Worm (Caenorhabditis elegans): Measurements from ENCODE around the gene swt-7.

The swt-7 gene

ce11 chrV:5030715-5031114 is at the start of gene swt-7:
Gene swt-7 (minus strand): TSS chrV:5030815.
- TF ChIP-seq elt-3 (tag; optimal IDR thresholded peaks at IDR 0.05): no peak
- TF ChIP-seq lin-13 (GFP tag; optimal IDR thresholded peaks at IDR 0.05): no peak
- TF ChIP-seq alr-1 (tag; optimal IDR thresholded peaks at IDR 0.05): no peak
- TF ChIP-seq ceh-82 (tag; optimal IDR thresholded peaks at IDR 0.05): no peak
- TF ChIP-seq lin-39 (tag; optimal IDR thresholded peaks at IDR 0.05): no peak
- no peak for TF ChIP-seq egl-27 (tag; optimal IDR thresholded peaks at IDR 0.05)
- TF ChIP-seq R02D3.7 (tag; optimal IDR thresholded peaks at IDR 0.05): no peak
- no peak for TF ChIP-seq sma-9 (GFP tag; optimal IDR thresholded peaks at IDR 0.05)
- TF ChIP-seq sma-9 (tag; optimal IDR thresholded peaks at IDR 0.05): no peak
- no peak for TF ChIP-seq nhr-11 (tag; optimal IDR thresholded peaks at IDR 0.05)
- TF ChIP-seq ama-1 (optimal IDR thresholded peaks at IDR 0.05): no peak
- TF ChIP-seq ztf-1 (GFP tag; conservative IDR thresholded peaks at IDR 0.05): no peak
- no peak for TF ChIP-seq zag-1 (tag; optimal IDR thresholded peaks at IDR 0.05)

DNA sequence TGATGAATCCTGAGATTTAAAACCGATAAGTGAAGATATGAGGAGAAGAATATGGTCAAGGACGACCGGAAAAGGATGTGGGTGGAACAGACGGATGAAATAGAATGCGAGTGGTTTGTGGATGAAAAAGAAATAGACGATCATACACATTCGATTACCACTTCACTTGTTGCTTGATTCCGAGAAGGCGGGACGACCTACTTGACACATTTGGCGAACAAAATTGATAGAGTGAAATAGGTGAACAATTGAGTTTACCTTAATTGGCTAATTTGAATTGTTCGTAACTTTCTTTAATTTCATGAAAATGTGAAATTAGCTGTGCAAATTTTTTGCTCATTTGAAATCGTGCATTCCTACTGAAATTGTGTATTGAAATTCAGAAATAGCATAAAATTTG is 41.5 kb upstream of the swt-7 start, which contains the start of gene Y58A7A.2:
Gene Y58A7A.2 (minus strand): TSS at position 101 of the 400 bp plus-strand sequence.
- TF ChIP-seq lin-39 (tag; optimal IDR thresholded peaks at IDR 0.05): no peak
- no peak for TF ChIP-seq ztf-1 (GFP tag; conservative IDR thresholded peaks at IDR 0.05)
- TF ChIP-seq lin-11 (tag; optimal IDR thresholded peaks at IDR 0.05): no peak
- no peak for TF ChIP-seq blmp-1 (tag; optimal IDR thresholded peaks at IDR 0.05; ENCODE audit: insufficient read depth)
- no peak for TF ChIP-seq nhr-21 (tag; optimal IDR thresholded peaks at IDR 0.05)
- TF ChIP-seq nhr-237 (tag; optimal IDR thresholded peaks at IDR 0.05): no peak
- no peak for TF ChIP-seq sem-4 (tag; optimal IDR thresholded peaks at IDR 0.05)
- TF ChIP-seq snpc-4 (tag; optimal IDR thresholded peaks at IDR 0.05): no peak
- no peak for TF ChIP-seq nhr-6 (tag; optimal IDR thresholded peaks at IDR 0.05)
- TF ChIP-seq sma-3 (GFP tag; optimal IDR thresholded peaks at IDR 0.05): no peak
- no peak for TF ChIP-seq ceh-82 (tag; optimal IDR thresholded peaks at IDR 0.05)
- TF ChIP-seq peb-1 (tag; optimal IDR thresholded peaks at IDR 0.05): no peak
- no peak for TF ChIP-seq nhr-10 (tag; optimal IDR thresholded peaks at IDR 0.05)
- no peak for TF ChIP-seq alr-1 (tag; optimal IDR thresholded peaks at IDR 0.05)
- TF ChIP-seq aly-2 (tag; optimal IDR thresholded peaks at IDR 0.05): no peak
- TF ChIP-seq elt-1 (tag; optimal IDR thresholded peaks at IDR 0.05): no peak
- no peak for TF ChIP-seq nhr-129 (tag; optimal IDR thresholded peaks at IDR 0.05)

DNA sequence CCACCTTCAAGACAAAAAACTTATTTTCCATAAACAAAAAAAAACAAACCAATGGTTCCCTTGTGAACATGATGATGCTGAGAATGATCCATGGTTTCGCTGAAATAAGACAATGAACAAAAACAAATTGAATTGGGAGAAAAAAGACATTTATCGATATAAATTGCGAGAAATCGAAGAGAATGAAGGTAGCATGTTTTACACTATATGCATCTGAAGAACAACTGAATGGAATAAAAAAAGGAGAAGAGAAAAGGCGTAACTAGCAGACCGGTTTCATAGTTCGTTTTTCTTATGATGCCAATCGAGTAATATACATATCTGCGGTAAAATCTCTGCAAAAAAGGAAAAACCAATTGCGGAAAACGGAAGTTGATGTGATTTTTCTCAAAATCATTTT is 38.8 kb upstream of the swt-7 start, which contains the start of gene Y58A7A.1:
Gene Y58A7A.1 (minus strand): TSS at position 101 of the 400 bp plus-strand sequence.
- TF ChIP-seq elt-1 (tag; optimal IDR thresholded peaks at IDR 0.05) (no peak), skn-1 (tag; optimal IDR thresholded peaks at IDR 0.05) (no peak), nhr-11 (tag; optimal IDR thresholded peaks at IDR 0.05) (no peak), alr-1 (tag; optimal IDR thresholded peaks at IDR 0.05) (no peak), snpc-4 (tag; optimal IDR thresholded peaks at IDR 0.05) (no peak)

ce11 chrV:5067390-5067789 is 36.8 kb upstream of the swt-7 start:
- TF ChIP-seq crh-2 (tag; optimal IDR thresholded peaks at IDR 0.05) (peak; percentile 58), fos-1 (tag; optimal IDR thresholded peaks at IDR 0.05) (peak; percentile 86), skn-1 (tag; optimal IDR thresholded peaks at IDR 0.05) (no peak), nhr-25 (tag; optimal IDR thresholded peaks at IDR 0.05) (no peak), nhr-23 (tag; optimal IDR thresholded peaks at IDR 0.05) (no peak), sem-4 (tag; optimal IDR thresholded peaks at IDR 0.05) (no peak), ztf-11 (tag; optimal IDR thresholded peaks at IDR 0.05) (no peak)

- peak; percentile 86 for TF ChIP-seq F13H6.1 (tag; optimal IDR thresholded peaks at IDR 0.05)
- TF ChIP-seq nhr-12 (tag; optimal IDR thresholded peaks at IDR 0.05): no peak
- TF ChIP-seq lin-11 (tag; optimal IDR thresholded peaks at IDR 0.05): peak; percentile 6
- peak; percentile 4 to 62 for TF ChIP-seq mdl-1 (tag; optimal IDR thresholded peaks at IDR 0.05)
- peak; percentile 40 for TF ChIP-seq zag-1 (tag; optimal IDR thresholded peaks at IDR 0.05)
- TF ChIP-seq snpc-4 (tag; optimal IDR thresholded peaks at IDR 0.05): no peak
- peak; percentile 20 for TF ChIP-seq lin-13 (GFP tag; optimal IDR thresholded peaks at IDR 0.05)
- no peak for TF ChIP-seq mbf-1 (tag; optimal IDR thresholded peaks at IDR 0.05)
- no peak for TF ChIP-seq ztf-11 (tag; optimal IDR thresholded peaks at IDR 0.05)
- TF ChIP-seq ztf-4 (tag; optimal IDR thresholded peaks at IDR 0.05): no peak
- no peak for TF ChIP-seq alr-1 (tag; optimal IDR thresholded peaks at IDR 0.05)
- TF ChIP-seq egl-27 (tag; optimal IDR thresholded peaks at IDR 0.05): no peak
- no peak for TF ChIP-seq unc-62 (GFP tag; optimal IDR thresholded peaks at IDR 0.05)
- peak; percentile 77 for TF ChIP-seq blmp-1 (tag; optimal IDR thresholded peaks at IDR 0.05; ENCODE audit: insufficient read depth)
- no peak for TF ChIP-seq elt-3 (tag; optimal IDR thresholded peaks at IDR 0.05)
- TF ChIP-seq ztf-1 (GFP tag; conservative IDR thresholded peaks at IDR 0.05): no peak
- TF ChIP-seq nhr-237 (tag; optimal IDR thresholded peaks at IDR 0.05): no peak
- TF ChIP-seq peb-1 (tag; optimal IDR thresholded peaks at IDR 0.05): no peak
- no peak for TF ChIP-seq ceh-82 (tag; optimal IDR thresholded peaks at IDR 0.05)
- no peak for TF ChIP-seq sma-3 (GFP tag; optimal IDR thresholded peaks at IDR 0.05)
- no peak for TF ChIP-seq nhr-10 (tag; optimal IDR thresholded peaks at IDR 0.05)
- peak; percentile 70 for TF ChIP-seq nhr-25 (tag; optimal IDR thresholded peaks at IDR 0.05)
- TF ChIP-seq C34F6.9 (tag; optimal IDR thresholded peaks at IDR 0.05): peak; percentile 82
- TF ChIP-seq aly-2 (tag; optimal IDR thresholded peaks at IDR 0.05): no peak
- no peak for TF ChIP-seq elt-1 (tag; optimal IDR thresholded peaks at IDR 0.05)
- no peak for TF ChIP-seq ceh-16 (tag; optimal IDR thresholded peaks at IDR 0.05)
- no peak for TF ChIP-seq nhr-23 (tag; optimal IDR thresholded peaks at IDR 0.05)
- TF ChIP-seq lin-39 (tag; optimal IDR thresholded peaks at IDR 0.05): no peak
- peak; percentile 17 to 71 for TF ChIP-seq lsy-2 (tag; optimal IDR thresholded peaks at IDR 0.05)
- TF ChIP-seq unc-55 (GFP tag; optimal IDR thresholded peaks at IDR 0.05): peak; percentile 88
Observed at ce11 chrV:5064761-5065421, 34.3 kb upstream of the swt-7 start, which contains the start of gene mlk-1. Gene mlk-1 (minus strand): TSS chrV:5064811.
